Worm (Caenorhabditis elegans) whole organism, midembryonic: ENCODE data around the gene msp-32.
A peak's percentile ranks its signal among the peaks of the same experiment; 100 is the strongest.

Source experiments
- flt-1 ChIP-seq: fragments of 200-800 bp; sonication (Bioruptor generic); IDR thresholded peaks from 2 replicates; pipeline ENCODE4 v1.3.6; 2022; ENCODE audit warnings: missing genetic modification characterization, missing compliant biosample characterization
- ref-1 ChIP-seq: fragments of 200-800 bp; sonication (Bioruptor generic); conservative IDR thresholded peaks from 2 replicates; pipeline ENCODE4 v1.3.6; 2022; ENCODE audit warnings: missing genetic modification reagents, missing genetic modification characterization, missing compliant biosample characterization
- tab-1 ChIP-seq: fragments of 200-800 bp; sonication (Bioruptor generic); IDR thresholded peaks from 2 replicates; pipeline ENCODE4 v1.3.6; 2022; ENCODE audit warnings: missing genetic modification characterization, missing compliant biosample characterization

- TF ChIP-seq ref-1 (no peak), tab-1 (GFP tag; lab: Robert Waterston, UW) (no peak), flt-1 (0 out of 2 replicates have a peak, but pooled peaks have one; percentile 7)
Observed at ce11 chrII:4904277-4904676, 5.6 kb downstream of the msp-32 start.
